Worm (Caenorhabditis elegans) whole organism, early embryonic: ENCODE data around the gene R12A1.3.

Source experiments
- F13C5.2 ChIP-seq: sonication (generic microtip); optimal IDR thresholded peaks from 2 replicates; lab custom pipeline; 2017; ENCODE audit warnings: mild to moderate bottlenecking, missing genetic modification characterization, inconsistent platforms, missing compliant biosample characterization
- aly-1 ChIP-seq: sonication (generic microtip); optimal IDR thresholded peaks from 2 replicates; lab custom pipeline; 2016; ENCODE audit warnings: missing genetic modification characterization, missing compliant biosample characterization
- ama-1 ChIP-seq: fragments of 150-350 bp; optimal IDR thresholded peaks from 2 replicates; lab custom pipeline; 2014
- ceh-36 ChIP-seq: sonication (generic microtip); optimal IDR thresholded peaks from 2 replicates; lab custom pipeline; 2016; ENCODE audit warnings: missing genetic modification characterization, inconsistent platforms, missing compliant biosample characterization
- ets-7 ChIP-seq: sonication (generic microtip); optimal IDR thresholded peaks from 2 replicates; lab custom pipeline; 2016; ENCODE audit warnings: missing genotype, missing genetic modification characterization, missing compliant biosample characterization
- flt-1 ChIP-seq: fragments of 200-800 bp; sonication (Bioruptor generic); IDR thresholded peaks from 2 replicates; pipeline ENCODE4 v1.3.6; 2022; ENCODE audit warnings: missing genetic modification characterization, missing compliant biosample characterization
- hmbx-1 ChIP-seq: sonication (generic microtip); optimal IDR thresholded peaks from 2 replicates; lab custom pipeline; 2016; ENCODE audit warnings: mild to moderate bottlenecking, missing genetic modification characterization, missing compliant biosample characterization
- hmg-4 ChIP-seq: fragments of 200-800 bp; sonication (Bioruptor generic); optimal IDR thresholded peaks from 2 replicates; lab custom pipeline; 2018; ENCODE audit warnings: mild to moderate bottlenecking, missing genetic modification characterization, missing compliant biosample characterization
- hnd-1 ChIP-seq: sonication (generic microtip); optimal IDR thresholded peaks from 2 replicates; lab custom pipeline; 2016; ENCODE audit warnings: missing genetic modification characterization, missing compliant biosample characterization
- scrt-1 ChIP-seq: fragments of 200-800 bp; sonication (Bioruptor generic); IDR thresholded peaks from 2 replicates; pipeline ENCODE4 v1.3.6; 2022; ENCODE audit warnings: missing genetic modification characterization, missing compliant biosample characterization
- sea-1 ChIP-seq: fragments of 200-800 bp; sonication (Bioruptor generic); conservative IDR thresholded peaks from 2 replicates; pipeline ENCODE4 v1.3.6; 2022; ENCODE audit warnings: missing genetic modification characterization, missing compliant biosample characterization
- tbx-11 ChIP-seq: fragments of 200-800 bp; sonication (Bioruptor generic); IDR thresholded peaks from 2 replicates; pipeline ENCODE4 v1.3.6; 2022; ENCODE audit warnings: missing genetic modification characterization, missing compliant biosample characterization
- tbx-37 ChIP-seq: fragments of 200-800 bp; sonication (Bioruptor generic); conservative IDR thresholded peaks from 2 replicates; pipeline ENCODE4 v1.3.6; 2022; ENCODE audit warnings: missing genetic modification reagents, missing genetic modification characterization, missing compliant biosample characterization
- tra-4 ChIP-seq: sonication (generic microtip); optimal IDR thresholded peaks from 2 replicates; lab custom pipeline; 2017; ENCODE audit warnings: missing genetic modification characterization, missing compliant biosample characterization

DNA sequence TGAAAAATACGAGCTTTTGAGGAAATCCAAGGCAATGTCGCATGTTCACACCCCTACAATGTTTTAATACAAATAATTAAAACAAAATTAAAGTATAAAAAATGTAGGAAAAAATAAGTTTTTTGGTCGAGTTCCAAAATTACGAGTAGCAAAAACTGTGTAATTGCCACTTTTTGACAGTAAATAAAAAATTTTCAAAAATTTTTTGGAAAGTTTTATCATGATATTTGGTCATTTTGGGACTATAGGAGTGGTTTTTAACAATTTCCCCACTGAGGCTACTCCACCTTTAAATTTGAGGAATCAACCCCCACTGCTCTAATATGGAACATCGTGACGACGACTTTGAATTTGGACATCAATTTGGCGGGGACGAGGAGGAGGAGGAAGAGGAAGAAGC is 41.9 kb upstream of the R12A1.3 start, which contains the start of gene gid-8:
- TF ChIP-seq hmbx-1 (tag; lab: Kevin White, UChicago) (no peak), hnd-1 (no peak), tra-4 (tag; lab: Kevin White, UChicago) (no peak), scrt-1 (GFP tag; lab: Robert Waterston, UW) (no peak), tbx-11 (no peak), flt-1 (no peak), ama-1 (lab: Kevin White, UChicago) (no peak), hmg-4 (GFP tag; lab: Kevin White, UChicago) (no peak), ets-7 (no peak), aly-1 (no peak), F13C5.2 (tag; lab: Kevin White, UChicago) (no peak), tbx-37 (GFP tag; lab: Robert Waterston, UW) (no peak), ceh-36 (tag; lab: Kevin White, UChicago) (no peak), sea-1 (GFP tag; lab: Robert Waterston, UW) (no peak)
